Worm (Caenorhabditis elegans): ENCODE results near the gene M04C3.2.

ce11 chrV:19417836-19418235, 30.9 kb downstream of the M04C3.2 start, which contains the start of gene C25F9.15:
- TF ChIP-seq dao-5 (tag; optimal IDR thresholded peaks at IDR 0.05) (no peak), W03F9.2 (tag; optimal IDR thresholded peaks at IDR 0.05) (no peak), him-1 (tag; optimal IDR thresholded peaks at IDR 0.05) (no peak)
